Worm (Caenorhabditis elegans) whole organism, L4/young adult: ENCODE data around the gene wbp-11.

Experiments
- W03F9.2 ChIP-seq: fragments of 150-350 bp; optimal IDR thresholded peaks from 2 replicates; lab custom pipeline; 2014; ENCODE audit warnings: missing biosample characterization, missing genetic modification characterization
- dao-5 ChIP-seq: sonication (generic microtip); optimal IDR thresholded peaks from 2 replicates; lab custom pipeline; 2016; ENCODE audit warnings: missing genotype, missing genetic modification characterization, moderate library complexity, missing compliant biosample characterization
- him-1 ChIP-seq: sonication (generic microtip); optimal IDR thresholded peaks from 2 replicates; lab custom pipeline; 2016; ENCODE audit warnings: missing genotype, missing genetic modification reagents, missing genetic modification characterization, missing compliant biosample characterization

The wbp-11 gene

DNA sequence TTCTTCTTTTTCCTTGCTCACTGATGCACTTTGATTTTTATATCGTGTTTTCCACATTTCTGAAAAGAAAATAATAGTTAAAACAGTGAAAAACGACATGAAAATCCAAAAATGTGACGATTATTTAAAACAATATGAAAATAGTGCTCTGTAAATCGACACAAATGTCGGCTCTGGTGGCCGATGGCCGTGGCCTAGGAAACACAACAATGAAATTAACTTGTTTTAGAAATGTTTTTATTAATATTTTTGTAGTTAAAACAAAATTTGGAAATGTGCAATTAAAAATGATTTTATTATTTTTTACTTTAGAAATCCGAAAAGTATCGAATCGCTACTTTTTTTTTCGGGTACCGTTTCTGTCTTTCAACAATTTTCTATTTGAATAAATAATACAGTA is 28.0 kb downstream of the wbp-11 start, which contains the start of gene arv-1:
arv-1 (minus strand) TSS at position 65 of the 400 bp plus-strand sequence.
- TF ChIP-seq dao-5 (no peak), him-1 (tag; lab: Kevin White, UChicago) (peak; percentile 34), W03F9.2 (tag; lab: Kevin White, UChicago) (peak; percentile 74)

DNA sequence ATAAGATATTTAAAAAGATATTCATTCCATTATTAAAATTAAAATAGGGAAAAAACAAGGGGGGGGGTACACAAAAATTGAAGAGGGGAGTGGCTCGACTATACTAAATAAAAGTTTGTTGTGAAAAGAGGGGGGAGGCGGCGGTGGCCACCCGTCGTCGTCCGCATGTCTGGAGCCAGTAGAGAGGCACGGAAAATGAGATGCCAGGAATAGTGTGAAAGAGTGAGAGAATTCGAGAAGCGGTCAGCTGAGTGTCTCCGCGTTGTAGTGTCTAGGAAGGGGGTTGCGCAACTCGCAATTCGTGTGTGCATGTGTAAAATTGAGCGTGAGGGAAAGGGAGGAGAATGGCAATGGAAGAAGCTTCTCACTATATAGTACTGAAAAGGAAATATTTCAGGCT is 29.6 kb downstream of the wbp-11 start:
- TF ChIP-seq W03F9.2 (tag; lab: Kevin White, UChicago) = no peak
- no peak for TF ChIP-seq him-1 (tag; lab: Kevin White, UChicago)
- TF ChIP-seq dao-5 = no peak

DNA sequence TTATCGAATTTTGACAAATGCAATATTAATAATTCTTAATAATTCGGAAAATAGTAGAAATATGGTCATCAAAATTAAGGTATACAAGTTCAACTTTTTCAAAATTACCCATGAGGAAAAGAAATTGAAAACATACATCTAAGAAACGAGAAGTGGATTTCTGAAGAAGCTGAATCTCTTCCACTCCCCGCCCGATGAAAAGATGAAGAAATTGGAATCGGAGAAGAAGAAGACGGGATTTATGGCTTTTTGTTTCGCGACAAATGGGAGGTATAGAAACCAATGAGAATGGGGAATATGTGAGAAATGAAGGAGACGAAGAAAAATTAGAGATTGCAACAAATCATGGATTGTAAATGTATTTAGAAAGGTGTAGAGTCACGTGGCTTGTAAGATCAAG is 30.3 kb downstream of the wbp-11 start:
- no peak for TF ChIP-seq W03F9.2 (tag; lab: Kevin White, UChicago)
- no peak for TF ChIP-seq dao-5
- no peak for TF ChIP-seq him-1 (tag; lab: Kevin White, UChicago)

DNA sequence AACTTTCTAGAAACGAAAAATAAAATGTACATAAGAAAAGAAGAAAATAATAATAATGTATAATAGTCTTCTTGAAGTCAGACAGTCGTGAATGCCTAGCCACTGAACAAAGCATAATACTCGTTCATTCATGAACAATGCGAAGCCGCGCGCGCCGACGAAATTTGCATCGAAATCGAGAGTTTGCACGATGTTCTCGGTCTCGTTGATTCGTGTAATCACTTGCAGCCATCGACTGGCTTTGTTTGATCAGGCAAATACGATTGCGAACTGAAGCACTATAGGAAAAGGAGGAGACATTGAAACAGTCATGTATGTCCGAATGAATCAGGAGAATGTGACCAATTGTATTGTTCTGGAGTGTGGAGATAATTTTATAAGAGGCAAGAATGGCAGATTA is 31.0 kb downstream of the wbp-11 start:
- TF ChIP-seq him-1 (tag; lab: Kevin White, UChicago) = no peak
- TF ChIP-seq dao-5 = no peak
- no peak for TF ChIP-seq W03F9.2 (tag; lab: Kevin White, UChicago)

DNA sequence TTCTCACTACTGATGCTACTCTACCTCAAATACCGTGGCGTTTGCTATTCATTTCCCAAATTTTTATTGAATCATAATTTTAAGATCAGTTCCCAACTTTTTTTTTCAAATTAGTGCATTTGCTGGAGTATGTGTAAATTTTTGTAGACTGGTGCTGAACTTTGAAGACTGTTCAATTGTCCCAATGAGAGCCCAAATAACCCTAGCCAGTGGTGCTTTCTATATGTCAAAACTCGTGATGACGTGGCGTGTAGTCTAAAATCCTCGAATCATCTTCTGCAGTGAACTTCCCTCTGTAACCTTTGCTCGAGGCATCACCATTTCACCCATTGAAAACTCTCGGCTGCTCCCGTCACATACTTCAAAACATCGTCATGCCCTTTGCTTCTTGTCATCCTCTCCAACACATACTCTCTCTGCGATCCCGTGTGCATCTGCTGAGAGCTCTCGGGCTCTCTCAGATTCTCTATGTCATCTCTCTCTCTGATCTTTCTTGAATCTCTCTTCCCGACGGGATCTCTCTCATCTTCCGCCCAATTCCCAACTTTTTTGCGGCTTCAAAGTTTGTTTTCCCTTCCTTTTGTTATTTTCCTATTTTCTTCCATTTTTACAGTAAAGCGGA is 31.8 kb downstream of the wbp-11 start:
- no peak for TF ChIP-seq him-1 (tag; lab: Kevin White, UChicago)

DNA sequence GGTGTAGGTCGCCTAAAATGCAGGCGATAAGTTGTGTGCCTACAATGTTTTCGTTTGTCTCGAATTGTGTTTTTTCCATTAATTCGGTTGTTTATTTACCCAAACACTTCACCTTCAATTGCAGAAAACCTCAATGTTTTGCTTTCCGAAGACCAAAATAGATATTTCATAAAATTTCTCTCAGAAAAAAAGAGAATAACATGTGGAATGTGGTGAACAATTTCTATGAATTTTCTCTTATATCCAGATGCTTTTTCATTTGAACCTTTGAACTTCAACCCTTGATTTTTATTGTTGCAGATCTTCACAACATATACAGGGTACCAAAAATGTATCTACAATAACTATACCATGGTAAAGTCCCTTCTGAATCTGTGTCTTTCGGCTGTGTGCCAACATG is 33.7 kb downstream of the wbp-11 start, which contains the start of gene T01E8.1:
T01E8.1 (plus strand) TSS at position 301 of the 400 bp plus-strand sequence.
- TF ChIP-seq W03F9.2 (tag; lab: Kevin White, UChicago) (no peak), dao-5 (no peak), him-1 (tag; lab: Kevin White, UChicago) (no peak)

DNA sequence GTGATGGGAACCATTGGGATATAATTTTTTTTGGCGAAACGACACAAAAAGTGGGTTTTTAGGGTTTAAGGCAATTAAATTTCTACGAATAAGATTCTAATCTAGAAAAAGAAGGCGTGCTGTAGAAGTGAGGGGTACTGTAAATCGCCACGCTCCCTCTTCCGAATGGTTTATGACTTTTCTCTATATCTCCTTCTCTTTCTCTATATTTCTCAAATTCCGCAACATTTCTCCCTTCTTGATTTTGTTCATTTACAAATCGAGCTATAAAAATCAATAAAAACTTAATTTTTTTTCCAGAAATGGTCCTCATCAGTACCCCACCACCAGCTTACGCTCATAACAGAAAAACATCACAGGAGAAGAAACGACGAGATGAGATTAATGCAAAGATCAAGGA is 45.4 kb downstream of the wbp-11 start, which contains the start of gene ref-1:
ref-1 (plus strand) TSS at position 301 of the 400 bp plus-strand sequence.
- TF ChIP-seq him-1 (tag; lab: Kevin White, UChicago) (no peak), dao-5 (no peak), W03F9.2 (tag; lab: Kevin White, UChicago) (no peak)

DNA sequence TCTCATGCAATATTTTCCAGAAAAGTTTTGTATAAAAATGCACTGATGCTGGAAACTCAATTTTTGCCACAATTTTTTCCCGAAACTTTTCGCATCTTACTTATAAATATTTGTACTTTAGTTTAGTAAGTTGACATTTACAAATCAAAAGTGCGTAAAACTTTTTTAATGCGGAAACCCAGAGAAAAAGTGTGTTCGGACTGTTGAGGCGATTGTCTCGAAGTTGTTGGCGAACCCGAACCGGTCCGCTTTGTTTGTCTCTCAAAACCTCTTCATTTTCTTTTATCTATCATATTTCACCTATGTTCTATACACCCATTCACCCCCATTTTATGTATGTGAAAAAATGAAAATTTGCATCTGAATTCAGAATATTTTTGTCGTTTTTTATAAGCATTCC is 47.9 kb downstream of the wbp-11 start:
- TF ChIP-seq W03F9.2 (tag; lab: Kevin White, UChicago) (no peak), him-1 (tag; lab: Kevin White, UChicago) (no peak), dao-5 (no peak)

DNA sequence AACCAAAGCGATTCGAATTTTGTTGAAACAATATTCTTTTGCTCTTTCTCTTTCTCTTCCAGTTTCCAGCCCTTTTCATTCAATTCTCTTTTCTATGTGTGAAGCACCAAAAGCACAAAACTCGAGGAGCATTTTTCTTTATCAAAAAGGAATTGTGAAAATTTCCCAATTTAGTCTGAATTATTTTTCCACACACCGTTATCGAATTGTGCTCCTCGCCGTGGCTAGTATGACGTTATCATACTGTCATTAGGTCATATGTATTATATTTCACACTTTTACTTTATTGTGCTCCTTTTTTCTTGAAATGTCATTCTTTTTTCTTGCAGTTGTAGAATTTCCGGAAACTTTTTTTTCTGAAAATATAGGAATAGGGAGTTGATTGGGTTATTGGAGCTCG is 48.9 kb downstream of the wbp-11 start:
- TF ChIP-seq W03F9.2 (tag; lab: Kevin White, UChicago) = no peak
- no peak for TF ChIP-seq him-1 (tag; lab: Kevin White, UChicago)
- no peak for TF ChIP-seq dao-5

DNA sequence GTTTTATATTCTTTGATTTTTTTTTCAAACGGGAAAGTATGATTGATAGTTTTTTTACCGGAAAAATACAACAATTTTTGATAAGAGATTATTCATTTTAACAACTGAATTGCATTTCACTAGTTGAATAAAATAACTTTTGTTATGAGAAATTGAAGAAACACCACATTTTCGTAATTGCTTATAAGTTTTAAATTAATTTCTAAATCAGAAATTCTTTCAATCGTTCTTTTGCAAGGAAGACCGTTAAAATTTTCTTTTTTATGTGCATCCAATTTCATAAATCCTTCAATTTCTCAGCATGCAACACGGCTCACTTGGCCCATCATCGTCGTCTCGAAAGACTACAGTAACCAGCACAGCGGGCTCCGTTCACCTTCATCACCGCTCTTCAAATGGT is 49.9 kb downstream of the wbp-11 start, which contains the start of gene plc-3:
plc-3 (plus strand) TSS at position 301 of the 400 bp plus-strand sequence.
- TF ChIP-seq W03F9.2 (tag; lab: Kevin White, UChicago) (no peak), him-1 (tag; lab: Kevin White, UChicago) (no peak), dao-5 (no peak)
